Worm (Caenorhabditis elegans): ENCODE data around the gene C52D10.3.

DNA sequence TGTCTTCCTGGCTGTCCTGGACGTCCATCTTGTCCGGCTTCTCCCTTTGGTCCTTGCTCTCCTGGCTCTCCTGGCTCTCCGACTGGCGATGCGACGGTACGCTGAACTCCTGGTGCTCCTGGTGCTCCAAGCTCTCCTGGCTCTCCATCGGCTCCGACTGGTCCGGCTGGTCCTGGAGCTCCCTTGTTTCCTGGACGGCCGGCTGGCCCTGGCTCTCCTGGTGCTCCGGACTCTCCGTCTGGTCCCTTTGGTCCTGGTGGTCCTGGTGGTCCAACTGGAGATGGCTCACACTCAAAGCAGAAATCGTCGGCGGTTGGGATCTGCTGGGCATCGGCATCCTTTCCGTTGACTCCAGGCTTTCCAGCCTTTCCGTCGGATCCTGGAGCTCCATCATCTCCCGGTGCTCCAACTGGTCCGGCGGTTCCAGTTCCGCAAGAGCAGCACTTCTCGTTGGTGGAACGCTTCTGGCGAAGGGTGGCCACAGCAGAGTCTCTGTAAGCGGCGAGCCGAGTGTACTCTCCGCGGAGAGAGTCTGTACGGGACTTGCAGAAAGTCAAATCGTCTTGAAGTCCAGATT, 6.8 kb downstream of the C52D10.3 start:
- no peak for TF ChIP-seq lim-6 (tag; optimal IDR thresholded peaks at IDR 0.05)
- no peak for TF ChIP-seq syd-9 (tag; optimal IDR thresholded peaks at IDR 0.05)
- no peak for TF ChIP-seq pag-3 (tag; optimal IDR thresholded peaks at IDR 0.05; ENCODE audit: borderline replicate concordance)
- no peak for TF ChIP-seq ttx-3 (tag; optimal IDR thresholded peaks at IDR 0.05)
- no peak for TF ChIP-seq pha-4 (tag; optimal IDR thresholded peaks at IDR 0.05)
- no peak for TF ChIP-seq dmd-4 (tag; optimal IDR thresholded peaks at IDR 0.05; ENCODE audit: borderline replicate concordance)
- no peak for TF ChIP-seq nhr-11 (tag; optimal IDR thresholded peaks at IDR 0.05)
- no peak for TF ChIP-seq sox-4 (tag; optimal IDR thresholded peaks at IDR 0.05)
